Fruit fly (Drosophila melanogaster) whole organism, embryonic: ENCODE data around the gene mRpS35.

ENCODE experiments used
- Adf1 ChIP-seq: fragments of 200-800 bp; sonication (Bioruptor generic); IDR thresholded peaks from 2 replicates; pipeline ENCODE4 v1.3.6; 2022; ENCODE audit warnings: missing biosample characterization, missing genetic modification characterization
- B-H1 ChIP-seq: fragments of 200-800 bp; sonication (Bioruptor generic); IDR thresholded peaks from 3 replicates; pipeline ENCODE4 v1.3.6; 2022; ENCODE audit warnings: missing biosample characterization, missing genetic modification characterization
- Bdp1 ChIP-seq: fragments of 200-800 bp; sonication (Bioruptor generic); optimal IDR thresholded peaks from 3 replicates; lab custom pipeline; 2016; ENCODE audit warnings: missing biosample characterization, missing genetic modification characterization
- CG12219 ChIP-seq: fragments of 200-800 bp; sonication (Bioruptor generic); optimal IDR thresholded peaks from 3 replicates; lab custom pipeline; 2018; ENCODE audit warnings: missing biosample characterization, mild to moderate bottlenecking, missing genetic modification characterization
- CG1233 ChIP-seq: fragments of 200-800 bp; sonication (Bioruptor generic); optimal IDR thresholded peaks from 4 replicates; lab custom pipeline; 2018; ENCODE audit warnings: missing biosample characterization, mild to moderate bottlenecking, missing genetic modification characterization
- CG14014 ChIP-seq: fragments of 200-800 bp; sonication (Bioruptor generic); IDR thresholded peaks from 2 replicates; pipeline ENCODE4 v1.3.6; 2022; ENCODE audit warnings: missing biosample characterization, missing genetic modification characterization
- CG15073 ChIP-seq: fragments of 200-800 bp; sonication (Bioruptor generic); optimal IDR thresholded peaks from 2 replicates; lab custom pipeline; 2016; ENCODE audit warnings: missing biosample characterization, missing genetic modification characterization
- CG15269 ChIP-seq: fragments of 200-800 bp; sonication (Bioruptor generic); optimal IDR thresholded peaks from 2 replicates; lab custom pipeline; 2018; ENCODE audit warnings: missing biosample characterization, mild to moderate bottlenecking, missing genetic modification characterization, moderate library complexity
- CG16813 ChIP-seq: fragments of 200-800 bp; sonication (Bioruptor generic); IDR thresholded peaks from 3 replicates; pipeline ENCODE4 v1.3.6; 2022; ENCODE audit warnings: missing biosample characterization, missing genetic modification characterization; ENCODE audit not compliant: partially characterized antibody
- CG17328 ChIP-seq: fragments of 200-800 bp; sonication (Bioruptor generic); IDR thresholded peaks from 2 replicates; pipeline ENCODE4 v1.3.6; 2022; ENCODE audit warnings: missing biosample characterization, missing genetic modification characterization
- CG17361 ChIP-seq: fragments of 200-800 bp; sonication (Bioruptor generic); IDR thresholded peaks from 3 replicates; pipeline ENCODE4 v1.3.6; 2022; ENCODE audit warnings: missing biosample characterization, missing genetic modification characterization
- CG17802 ChIP-seq: fragments of 200-800 bp; sonication (Bioruptor generic); optimal IDR thresholded peaks from 2 replicates; lab custom pipeline; 2018; ENCODE audit warnings: missing biosample characterization, mild to moderate bottlenecking, missing genetic modification characterization, moderate library complexity
- CG1832 ChIP-seq: fragments of 200-800 bp; sonication (Bioruptor generic); optimal IDR thresholded peaks from 2 replicates; lab custom pipeline; 2017; ENCODE audit warnings: missing biosample characterization, mild to moderate bottlenecking, missing genetic modification characterization, inconsistent platforms
- CG2678 ChIP-seq: fragments of 200-800 bp; sonication (Bioruptor generic); optimal IDR thresholded peaks from 3 replicates; lab custom pipeline; 2019; ENCODE audit warnings: missing biosample characterization, mild to moderate bottlenecking, missing genetic modification characterization, moderate library complexity
- CG30020 ChIP-seq: fragments of 200-800 bp; optimal IDR thresholded peaks from 2 replicates; lab custom pipeline; 2019; ENCODE audit warnings: missing biosample characterization, mild to moderate bottlenecking, missing genetic modification characterization, moderate library complexity
- CG3065 ChIP-seq: fragments of 200-800 bp; sonication (Bioruptor generic); optimal IDR thresholded peaks from 2 replicates; lab custom pipeline; 2016; ENCODE audit warnings: missing biosample characterization, missing genetic modification characterization
- CG34224 ChIP-seq: fragments of 200-800 bp; sonication (Bioruptor generic); IDR thresholded peaks from 3 replicates; pipeline ENCODE4 v1.3.6; 2022; ENCODE audit warnings: missing biosample characterization, missing genetic modification characterization; ENCODE audit not compliant: partially characterized antibody
- CG3995 ChIP-seq: fragments of 200-800 bp; sonication (Bioruptor generic); optimal IDR thresholded peaks from 3 replicates; lab custom pipeline; 2016; ENCODE audit warnings: missing biosample characterization, missing genetic modification characterization
- CG5245 ChIP-seq: fragments of 200-800 bp; sonication (Bioruptor generic); optimal IDR thresholded peaks from 3 replicates; lab custom pipeline; 2016; ENCODE audit warnings: missing biosample characterization, missing genetic modification characterization
- CG6175 ChIP-seq: fragments of 200-800 bp; sonication (Bioruptor generic); IDR thresholded peaks from 3 replicates; pipeline ENCODE4 v1.3.6; 2022; ENCODE audit warnings: missing biosample characterization, missing genetic modification characterization
- CG8089 ChIP-seq: fragments of 200-800 bp; sonication (Bioruptor generic); optimal IDR thresholded peaks from 3 replicates; lab custom pipeline; 2016; ENCODE audit warnings: missing biosample characterization, missing genetic modification characterization
- CG8290 ChIP-seq, 3 experiments: fragments of 200-800 bp; sonication (Bioruptor generic); optimal IDR thresholded peaks; 2 replicates each; lab custom pipeline; 2016 to 2019; ENCODE audit warnings: missing biosample characterization in 3 of 3, missing genetic modification characterization in 3 of 3, mild to moderate bottlenecking in 2 of 3, moderate library complexity in 1 of 3
- CG8924 ChIP-seq: fragments of 200-800 bp; optimal IDR thresholded peaks from 3 replicates; lab custom pipeline; 2019; ENCODE audit warnings: missing biosample characterization, mild to moderate bottlenecking, missing genetic modification characterization, moderate library complexity
- CG9797 ChIP-seq: fragments of 200-800 bp; sonication (Bioruptor generic); optimal IDR thresholded peaks from 3 replicates; lab custom pipeline; 2018; ENCODE audit warnings: missing biosample characterization, mild to moderate bottlenecking, missing genetic modification characterization
- Chrac-16 ChIP-seq: fragments of 200-800 bp; sonication (Bioruptor generic); optimal IDR thresholded peaks from 3 replicates; lab custom pipeline; 2016; ENCODE audit warnings: missing biosample characterization, missing genetic modification characterization
- Dip2 ChIP-seq: fragments of 200-800 bp; sonication (Bioruptor generic); IDR thresholded peaks from 2 replicates; pipeline ENCODE4 v1.3.6; 2022; ENCODE audit warnings: missing biosample characterization, missing genetic modification characterization
- Hmr ChIP-seq: fragments of 200-800 bp; sonication (Bioruptor generic); optimal IDR thresholded peaks from 3 replicates; lab custom pipeline; 2017; ENCODE audit warnings: mild to moderate bottlenecking, missing biosample characterization, missing genetic modification reagents, missing genetic modification characterization
- MBD-R2 ChIP-seq: fragments of 200-800 bp; sonication (Bioruptor generic); IDR thresholded peaks from 2 replicates; pipeline ENCODE4 v1.3.6; 2022; ENCODE audit warnings: missing biosample characterization, missing genetic modification characterization
- Med ChIP-seq: fragments of 200-800 bp; sonication (Bioruptor generic); peaks from one replicate; lab custom pipeline; 2016; ENCODE audit warnings: missing biosample characterization, missing genetic modification characterization, mild to moderate bottlenecking, inconsistent platforms, moderate library complexity
- Mrtf ChIP-seq: fragments of 200-800 bp; sonication (Bioruptor generic); IDR thresholded peaks from 3 replicates; pipeline ENCODE4 v1.3.6; 2022; ENCODE audit warnings: missing biosample characterization, missing genetic modification characterization
- Opbp ChIP-seq: fragments of 200-800 bp; sonication (Bioruptor generic); IDR thresholded peaks from 3 replicates; pipeline ENCODE4 v1.3.6; 2022; ENCODE audit warnings: missing biosample characterization, missing genetic modification characterization; ENCODE audit not compliant: partially characterized antibody
- TFAM ChIP-seq: fragments of 200-800 bp; sonication (Bioruptor generic); optimal IDR thresholded peaks from 2 replicates; lab custom pipeline; 2017; ENCODE audit warnings: missing biosample characterization, missing genetic modification characterization, inconsistent platforms
- Trl ChIP-seq, 3 experiments: fragments of >200 bp in 2 of 3; fragments of 200-800 bp in 1 of 3; sonication (Bioruptor generic) in 1 of 3; optimal IDR thresholded peaks; 2 replicates in 1 of 3; 3 replicates in 2 of 3; lab custom pipeline; 2016 to 2017; ENCODE audit warnings: missing biosample characterization in 1 of 3, missing genetic modification characterization in 1 of 3
- ato ChIP-seq: fragments of 200-800 bp; sonication (Bioruptor generic); IDR thresholded peaks from 2 replicates; pipeline ENCODE4 v1.3.6; 2022; ENCODE audit warnings: missing biosample characterization, missing genetic modification characterization; ENCODE audit not compliant: partially characterized antibody
- ci ChIP-seq: fragments of 200-800 bp; sonication (Bioruptor generic); IDR thresholded peaks from 3 replicates; pipeline ENCODE4 v1.3.6; 2022; ENCODE audit warnings: missing biosample characterization, missing genetic modification characterization
- crc ChIP-seq: fragments of 200-800 bp; sonication (Bioruptor generic); optimal IDR thresholded peaks from 2 replicates; lab custom pipeline; 2016; ENCODE audit warnings: missing biosample characterization, missing genetic modification characterization
- crol ChIP-seq: fragments of 200-800 bp; sonication (Bioruptor generic); IDR thresholded peaks from 2 replicates; pipeline ENCODE4 v1.3.6; 2022; ENCODE audit warnings: missing biosample characterization, missing genetic modification characterization
- dmrt99B ChIP-seq: fragments of 200-800 bp; sonication (Bioruptor generic); optimal IDR thresholded peaks from 2 replicates; lab custom pipeline; 2018; ENCODE audit warnings: missing biosample characterization, mild to moderate bottlenecking, missing genetic modification characterization, moderate library complexity
- dpn ChIP-seq, 2 experiments: fragments of 200-800 bp; sonication (Bioruptor generic); optimal IDR thresholded peaks; 3 replicates each; lab custom pipeline; 2016; ENCODE audit warnings: missing biosample characterization in 2 of 2, missing genetic modification characterization in 2 of 2
- fd64A ChIP-seq: fragments of 200-800 bp; sonication (Bioruptor generic); optimal IDR thresholded peaks from 3 replicates; lab custom pipeline; 2018; ENCODE audit warnings: missing biosample characterization, mild to moderate bottlenecking, missing genetic modification characterization
- gcm2 ChIP-seq: fragments of 200-800 bp; sonication (Bioruptor generic); optimal IDR thresholded peaks from 2 replicates; lab custom pipeline; 2016; ENCODE audit warnings: missing biosample characterization, missing genetic modification characterization
- knrl ChIP-seq: fragments of 200-800 bp; sonication (Bioruptor generic); IDR thresholded peaks from 3 replicates; pipeline ENCODE4 v1.3.6; 2022; ENCODE audit warnings: missing biosample characterization, missing genetic modification characterization; ENCODE audit not compliant: partially characterized antibody
- p53 ChIP-seq: fragments of 200-800 bp; sonication (Bioruptor generic); optimal IDR thresholded peaks from 2 replicates; lab custom pipeline; 2016; ENCODE audit warnings: missing biosample characterization, missing genetic modification characterization
- peb ChIP-seq: fragments of 200-800 bp; sonication (Bioruptor generic); IDR thresholded peaks from 2 replicates; pipeline ENCODE4 v1.3.6; 2022; ENCODE audit warnings: missing biosample characterization, missing genetic modification characterization
- ranshi ChIP-seq: fragments of 200-800 bp; sonication (Bioruptor generic); IDR thresholded peaks from 2 replicates; pipeline ENCODE4 v1.3.6; 2022; ENCODE audit warnings: missing biosample characterization, missing genetic modification characterization
- ro ChIP-seq: fragments of 200-800 bp; sonication (Bioruptor generic); IDR thresholded peaks from 2 replicates; pipeline ENCODE4 v1.3.6; 2022; ENCODE audit warnings: missing biosample characterization, missing genetic modification characterization
- scrt ChIP-seq: fragments of 200-800 bp; sonication (Bioruptor generic); optimal IDR thresholded peaks from 2 replicates; lab custom pipeline; 2018; ENCODE audit warnings: missing biosample characterization, mild to moderate bottlenecking, missing genetic modification characterization, moderate library complexity
- slou ChIP-seq: fragments of 200-800 bp; sonication (Bioruptor generic); optimal IDR thresholded peaks from 3 replicates; lab custom pipeline; 2016; ENCODE audit warnings: missing biosample characterization, missing genetic modification characterization
- wdn ChIP-seq: fragments of 200-800 bp; sonication (Bioruptor generic); IDR thresholded peaks from 2 replicates; pipeline ENCODE4 v1.3.6; 2022; ENCODE audit warnings: missing biosample characterization, missing genetic modification characterization

mRpS35 gene

DNA sequence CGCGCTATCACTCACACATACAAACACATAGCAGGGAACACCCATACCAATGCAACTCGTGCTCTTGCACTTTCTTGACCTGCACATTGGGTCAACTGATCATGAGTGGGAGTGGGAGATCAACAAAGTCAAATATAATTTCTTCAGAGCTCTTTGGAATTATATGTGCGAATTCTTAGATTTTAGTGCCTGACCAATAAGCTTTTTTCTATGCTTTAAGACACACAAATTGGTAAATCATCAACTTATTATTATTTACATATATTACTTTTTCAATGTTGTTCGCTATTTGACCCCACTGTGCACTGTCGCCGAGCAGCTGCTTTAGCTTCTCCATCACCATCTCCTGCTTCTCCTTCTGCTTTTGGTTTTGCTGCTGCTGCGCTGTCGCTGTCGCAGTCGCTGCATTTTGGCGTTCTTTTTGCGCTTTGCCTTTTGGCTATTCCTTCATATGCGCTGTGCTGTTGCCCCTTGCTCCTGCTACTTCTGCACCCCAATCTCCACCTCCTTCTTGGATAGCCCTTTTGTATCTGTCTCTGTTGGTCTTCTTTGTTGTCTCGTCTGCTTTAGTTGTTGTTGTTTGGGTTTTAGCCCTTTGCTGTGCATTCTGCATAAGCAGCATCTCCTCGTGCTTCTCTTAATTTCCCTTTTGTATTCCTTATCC, 43.5 kb downstream of the mRpS35 start (continued):
- no peak for TF ChIP-seq Dip2 (GFP tag; lab: Robert Waterston, UW)
- no peak for TF ChIP-seq ro (GFP tag; lab: Robert Waterston, UW)
- TF ChIP-seq CG8924 (tag; lab: Kevin White, UChicago) = peak; percentile 60
- TF ChIP-seq crc = no peak
- TF ChIP-seq dmrt99B (tag; lab: Kevin White, UChicago) = peak; percentile 62
- peak; percentile 67 for TF ChIP-seq CG17361 (GFP tag; lab: Robert Waterston, UW)
- no peak for TF ChIP-seq wdn
- no peak for TF ChIP-seq Opbp (GFP tag; lab: Robert Waterston, UW)
- peak; percentile 15 for TF ChIP-seq CG5245 (GFP tag; lab: Kevin White, UChicago)
- TF ChIP-seq CG12219 = peak; percentile 24
- no peak for TF ChIP-seq CG15073 (GFP tag; lab: Kevin White, UChicago)
- no peak for TF ChIP-seq knrl
- TF ChIP-seq Mrtf = no peak
- peak; percentile 50; the same call in 1 of the 2 replicates for TF ChIP-seq ranshi (GFP tag; lab: Robert Waterston, UW)
- no peak for TF ChIP-seq scrt
- 0 out of 2 replicates have a peak, but pooled peaks have one; percentile 29 for TF ChIP-seq peb (GFP tag; lab: Robert Waterston, UW)
- peak; percentile 66 for TF ChIP-seq Med (GFP tag; lab: Kevin White, UChicago)
- TF ChIP-seq CG2678 = peak; percentile 65
- no peak for TF ChIP-seq CG1233
- TF ChIP-seq TFAM = no peak
- TF ChIP-seq Bdp1 (GFP tag; lab: Kevin White, UChicago) = no peak
- no peak for TF ChIP-seq p53 (GFP tag; lab: Kevin White, UChicago)
- peak in 1 of 2 experiments; percentile 49 for TF ChIP-seq dpn (GFP tag; optimal IDR thresholded peaks at IDR 0.05; lab: Kevin White, UChicago)
- peak; percentile 49; the same call in 1 of the 2 replicates for TF ChIP-seq CG17328 (GFP tag; lab: Robert Waterston, UW)
- TF ChIP-seq gcm2 = no peak
- no peak for TF ChIP-seq Trl (optimal IDR thresholded peaks at IDR 0.05; lab: Kevin White, UChicago)
- no peak for TF ChIP-seq Trl (GFP tag; optimal IDR thresholded peaks at IDR 0.05; lab: Kevin White, UChicago)
- no peak for TF ChIP-seq CG8089 (GFP tag; lab: Kevin White, UChicago)
- TF ChIP-seq slou (GFP tag; lab: Kevin White, UChicago) = no peak
- no peak for TF ChIP-seq CG30020 (tag; lab: Kevin White, UChicago)
- no peak; the same call in 1 of the 2 replicates for TF ChIP-seq Adf1 (GFP tag; lab: Robert Waterston, UW)
- TF ChIP-seq fd64A = no peak
- no peak for TF ChIP-seq Hmr
- TF ChIP-seq CG17802 = no peak
- no peak for TF ChIP-seq CG3065
- TF ChIP-seq CG16813 (GFP tag; lab: Robert Waterston, UW) = no peak
- TF ChIP-seq CG1832 = no peak
- peak; percentile 29 for TF ChIP-seq CG15269
- no peak for TF ChIP-seq ato (GFP tag; lab: Robert Waterston, UW)
- no peak for TF ChIP-seq CG14014 (GFP tag; lab: Robert Waterston, UW)
- TF ChIP-seq CG9797 = no peak
- no peak for TF ChIP-seq CG34224 (GFP tag; lab: Robert Waterston, UW)
- TF ChIP-seq crol = no peak
- TF ChIP-seq CG3995 = no peak
- TF ChIP-seq CG6175 = no peak
- peak; percentile 11; the same call in 1 of the 3 replicates for TF ChIP-seq B-H1
- TF ChIP-seq MBD-R2 (GFP tag; lab: Robert Waterston, UW) = no peak
- TF ChIP-seq Chrac-16 = peak; percentile 57
- TF ChIP-seq ci (GFP tag; lab: Robert Waterston, UW) = peak; percentile 69; the same call in 2 of the 3 replicates
- no peak for TF ChIP-seq CG8290 (GFP tag; optimal IDR thresholded peaks at IDR 0.05; lab: Kevin White, UChicago)
- peak in 1 of 2 experiments; percentile 29 for TF ChIP-seq CG8290 (tag; optimal IDR thresholded peaks at IDR 0.05; lab: Kevin White, UChicago)
